Fruit fly (Drosophila melanogaster): ENCODE measurements around the gene GstD3.
A peak's percentile ranks its signal among the peaks of the same experiment; 100 is the strongest.

The GstD3 gene

DNA sequence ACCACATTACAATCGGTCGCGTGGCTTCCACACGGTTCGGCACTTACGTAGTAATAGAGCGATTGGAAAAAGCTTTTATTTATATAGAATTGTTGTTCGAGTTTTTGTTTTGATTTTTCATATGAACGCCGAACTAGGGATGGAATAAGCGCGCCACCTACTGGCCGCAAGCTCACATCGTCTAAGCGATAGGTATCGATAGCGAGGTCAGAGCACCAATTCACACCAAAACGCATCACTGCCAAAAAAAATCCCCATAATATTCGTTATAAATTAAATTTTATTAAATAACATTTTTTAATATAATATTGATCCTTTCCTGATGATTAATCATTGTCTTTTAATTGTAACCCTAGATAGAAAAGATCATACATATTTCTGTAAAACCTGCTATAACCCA is 22.4 kb upstream of the GstD3 start, which contains the start of gene CG10038 (continued):
- TF ChIP-seq CG7372 (GFP tag; IDR thresholded peaks at IDR 0.05) (no peak), CG18599 (GFP tag; optimal IDR thresholded peaks at IDR 0.05) (no peak), al (GFP tag; IDR thresholded peaks at IDR 0.05) (peak; percentile 21; the same call in 1 of the 2 replicates), CG32767 (GFP tag; IDR thresholded peaks at IDR 0.05) (no peak), Scr (GFP tag; IDR thresholded peaks at IDR 0.05; ENCODE audit: partially characterized antibody) (peak; percentile 93), her (GFP tag; optimal IDR thresholded peaks at IDR 0.05) (no peak), br (optimal IDR thresholded peaks at IDR 0.05) (no peak), CG11723 (GFP tag; optimal IDR thresholded peaks at IDR 0.05) (no peak), maf-S (GFP tag; optimal IDR thresholded peaks at IDR 0.05) (peak; percentile 6), CG17612 (GFP tag; IDR thresholded peaks at IDR 0.05) (no peak), Usf (GFP tag; optimal IDR thresholded peaks at IDR 0.05) (no peak), CG31388 (GFP tag; optimal IDR thresholded peaks at IDR 0.05) (no peak), Ssrp (tag; optimal IDR thresholded peaks at IDR 0.05) (no peak), CG18619 (GFP tag; optimal IDR thresholded peaks at IDR 0.05) (no peak), tna (GFP tag; IDR thresholded peaks at IDR 0.05; ENCODE audit: partially characterized antibody) (peak; percentile 91), CG4404 (GFP tag; IDR thresholded peaks at IDR 0.05) (no peak), Dad (GFP tag; optimal IDR thresholded peaks at IDR 0.05) (no peak), CG3995 (GFP tag; optimal IDR thresholded peaks at IDR 0.05) (peak; percentile 22), Dref (GFP tag; IDR thresholded peaks at IDR 0.05) (peak; percentile 88), CG34422 (GFP tag; IDR thresholded peaks at IDR 0.05) (peak; percentile 60; the same call in 2 of the 3 replicates), Pdp1 (GFP tag; optimal IDR thresholded peaks at IDR 0.05) (peak in 1 of 2 experiments; percentile 15), eyg (GFP tag; optimal IDR thresholded peaks at IDR 0.05) (no peak), Dll (GFP tag; IDR thresholded peaks at IDR 0.05; ENCODE audit: partially characterized antibody) (peak; percentile 93), nom (GFP tag; optimal IDR thresholded peaks at IDR 0.05) (no peak), lola (GFP tag; optimal IDR thresholded peaks at IDR 0.05) (no peak), sens-2 (GFP tag; IDR thresholded peaks at IDR 0.05) (no peak), tll (GFP tag; optimal IDR thresholded peaks at IDR 0.05) (no peak), unc-4 (GFP tag; IDR thresholded peaks at IDR 0.05; ENCODE audit: partially characterized antibody) (peak; percentile 94), sr (GFP tag; IDR thresholded peaks at IDR 0.05) (no peak), fd64A (GFP tag; optimal IDR thresholded peaks at IDR 0.05) (no peak), CG30431 (GFP tag; optimal IDR thresholded peaks at IDR 0.05) (no peak), crol (GFP tag; IDR thresholded peaks at IDR 0.05) (no peak), fd3F (GFP tag; optimal IDR thresholded peaks at IDR 0.05) (no peak), pita (GFP tag; optimal IDR thresholded peaks at IDR 0.05) (no peak), pfk (GFP tag; optimal IDR thresholded peaks at IDR 0.05) (no peak), kah (GFP tag; optimal IDR thresholded peaks at IDR 0.05) (no peak), oc (tag; optimal IDR thresholded peaks at IDR 0.05) (no peak), CG9727 (GFP tag; optimal IDR thresholded peaks at IDR 0.05) (no peak), CG3726 (GFP tag; IDR thresholded peaks at IDR 0.05) (no peak), CG10959 (GFP tag; IDR thresholded peaks at IDR 0.05) (no peak), dimm (GFP tag; IDR thresholded peaks at IDR 0.05) (no peak), CG16779 (GFP tag; IDR thresholded peaks at IDR 0.05) (no peak), usp (GFP tag; optimal IDR thresholded peaks at IDR 0.05) (no peak), en (GFP tag; optimal IDR thresholded peaks at IDR 0.05) (no peak), da (GFP tag; optimal IDR thresholded peaks at IDR 0.05) (no peak), CG9797 (GFP tag; optimal IDR thresholded peaks at IDR 0.05) (peak; percentile 55), gce (GFP tag; IDR thresholded peaks at IDR 0.05) (no peak), CG43689 (GFP tag; IDR thresholded peaks at IDR 0.05) (no peak), HLH3B (GFP tag; IDR thresholded peaks at IDR 0.05) (no peak), Hr3 (GFP tag; optimal IDR thresholded peaks at IDR 0.05) (peak; percentile 36), CG4707 (GFP tag; optimal IDR thresholded peaks at IDR 0.05) (no peak), D19B (GFP tag; optimal IDR thresholded peaks at IDR 0.05) (no peak)
